Worm (Caenorhabditis elegans): ENCODE results near the gene plc-1.

plc-1 gene

DNA sequence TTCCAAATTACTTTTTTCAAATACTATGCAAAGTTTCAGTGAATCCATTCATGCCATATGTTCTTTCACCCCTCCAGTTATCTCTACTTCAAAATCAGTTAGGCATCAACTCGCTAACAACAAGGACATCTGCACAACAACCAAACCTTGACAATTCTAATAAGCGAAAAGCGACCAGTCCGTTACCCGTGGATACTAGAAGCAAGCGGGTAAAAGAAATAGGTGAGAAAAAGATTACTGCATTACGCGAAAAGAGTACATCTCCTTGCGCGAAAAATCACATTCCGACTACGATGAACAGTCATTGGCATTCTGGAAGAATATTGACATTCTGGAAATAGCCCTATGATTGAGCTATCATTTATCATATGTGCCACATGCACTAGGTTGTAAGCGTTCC lies 82.3 kb downstream of the plc-1 start (continued):
- TF ChIP-seq bed-1 (GFP tag; IDR thresholded peaks at IDR 0.05) (no peak), ztf-22 (GFP tag; optimal IDR thresholded peaks at IDR 0.05) (no peak), ztf-18 (tag; optimal IDR thresholded peaks at IDR 0.05) (no peak), B0336.3 (GFP tag; IDR thresholded peaks at IDR 0.05) (no peak), mel-28 (tag; optimal IDR thresholded peaks at IDR 0.05; ENCODE audit: borderline replicate concordance) (no peak), ceh-27 (GFP tag; optimal IDR thresholded peaks at IDR 0.05) (no peak), lin-26 (GFP tag; IDR thresholded peaks at IDR 0.05) (no peak), dpl-1 (GFP tag; optimal IDR thresholded peaks at IDR 0.05) (no peak), hlh-26 (GFP tag; conservative IDR thresholded peaks at IDR 0.05) (no peak), Y56A3A.18 (GFP tag; IDR thresholded peaks at IDR 0.05) (no peak), hlh-12 (tag; optimal IDR thresholded peaks at IDR 0.05) (no peak), F55B11.4 (tag; optimal IDR thresholded peaks at IDR 0.05; ENCODE audit: borderline replicate concordance, insufficient read depth) (no peak), nfyb-1 (GFP tag; IDR thresholded peaks at IDR 0.05) (no peak)

- TF ChIP-seq T26A5.8 (tag; optimal IDR thresholded peaks at IDR 0.05), result no peak
- no peak for TF ChIP-seq madf-10 (tag; optimal IDR thresholded peaks at IDR 0.05)
- TF ChIP-seq Y67H2A.10 (GFP tag; conservative IDR thresholded peaks at IDR 0.05), result no peak
- no peak for TF ChIP-seq ztf-3 (GFP tag; optimal IDR thresholded peaks at IDR 0.05)
- no peak for TF ChIP-seq dox-1 (GFP tag; IDR thresholded peaks at IDR 0.05)
- TF ChIP-seq unc-130 (GFP tag; optimal IDR thresholded peaks at IDR 0.05), result no peak
- TF ChIP-seq F55B11.4 (tag; optimal IDR thresholded peaks at IDR 0.05; ENCODE audit: borderline replicate concordance, insufficient read depth), result no peak
- TF ChIP-seq lag-1 (GFP tag; IDR thresholded peaks at IDR 0.05), result no peak
- TF ChIP-seq repo-1 (tag; optimal IDR thresholded peaks at IDR 0.05), result no peak
- TF ChIP-seq lsy-27 (tag; optimal IDR thresholded peaks at IDR 0.05; ENCODE audit: borderline replicate concordance, insufficient read depth), result no peak
- no peak for TF ChIP-seq lin-35 (GFP tag; optimal IDR thresholded peaks at IDR 0.05)
- TF ChIP-seq lsl-1 (GFP tag; optimal IDR thresholded peaks at IDR 0.05), result no peak
- no peak for TF ChIP-seq F49E8.2 (tag; optimal IDR thresholded peaks at IDR 0.05; ENCODE audit: insufficient read depth)
- no peak for TF ChIP-seq hlh-26 (GFP tag; conservative IDR thresholded peaks at IDR 0.05)
- TF ChIP-seq attf-6 (GFP tag; IDR thresholded peaks at IDR 0.05), result no peak
- TF ChIP-seq nhr-80 (tag; optimal IDR thresholded peaks at IDR 0.05), result no peak
- TF ChIP-seq die-1 (tag; optimal IDR thresholded peaks at IDR 0.05), result no peak
Observed at ce11 chrX:10754532-10754931, 83.9 kb downstream of the plc-1 start.

- no peak for TF ChIP-seq gei-17 (GFP tag; optimal IDR thresholded peaks at IDR 0.05)
- no peak for TF ChIP-seq B0019.2 (GFP tag; conservative IDR thresholded peaks at IDR 0.05)
- TF ChIP-seq T07F8.4 (tag; optimal IDR thresholded peaks at IDR 0.05), result no peak
- TF ChIP-seq akir-1 (GFP tag; optimal IDR thresholded peaks at IDR 0.05), result no peak
- TF ChIP-seq tbx-9 (tag; optimal IDR thresholded peaks at IDR 0.05; ENCODE audit: borderline replicate concordance), result no peak
- TF ChIP-seq nhr-179 (tag; optimal IDR thresholded peaks at IDR 0.05), result no peak
- TF ChIP-seq C17E4.6 (GFP tag; IDR thresholded peaks at IDR 0.05), result no peak
- TF ChIP-seq zfh-2 (GFP tag; conservative IDR thresholded peaks at IDR 0.05), result no peak
- TF ChIP-seq rcor-1 (GFP tag; IDR thresholded peaks at IDR 0.05), result no peak
- no peak for TF ChIP-seq F52B5.7 (tag; optimal IDR thresholded peaks at IDR 0.05)
- no peak for TF ChIP-seq B0261.1 (tag; optimal IDR thresholded peaks at IDR 0.05)
Observed at ce11 chrX:10753403-10753802, 85.0 kb downstream of the plc-1 start, which contains the start of gene R07A4.3. Gene R07A4.3 (plus strand): TSS chrX:10753703.
